Worm (Caenorhabditis elegans): Measurements from ENCODE around the gene T19D12.6.

The T19D12.6 gene

ce11 chrII:6588605-6589292 lies 54.2 kb downstream of the T19D12.6 start, which contains the start of gene icd-1 (continued):
- peak; percentile 87 for TF ChIP-seq pax-1 (tag; optimal IDR thresholded peaks at IDR 0.05)
- TF ChIP-seq ceh-19 (GFP tag; optimal IDR thresholded peaks at IDR 0.05): no peak
- TF ChIP-seq dve-1 (tag; optimal IDR thresholded peaks at IDR 0.05): peak; percentile 84
- TF ChIP-seq pha-4 (tag; optimal IDR thresholded peaks at IDR 0.05): no peak
- TF ChIP-seq ttx-3 (tag; optimal IDR thresholded peaks at IDR 0.05): no peak
- TF ChIP-seq ceh-2 (tag; optimal IDR thresholded peaks at IDR 0.05): no peak
- TF ChIP-seq ceh-31 (tag; optimal IDR thresholded peaks at IDR 0.05): peak; percentile 88
- no peak for TF ChIP-seq ceh-24 (tag; optimal IDR thresholded peaks at IDR 0.05)
- no peak for TF ChIP-seq hlh-6 (tag; optimal IDR thresholded peaks at IDR 0.05)
- TF ChIP-seq ref-2 (tag; optimal IDR thresholded peaks at IDR 0.05): peak; percentile 78
- TF ChIP-seq dmd-4 (tag; optimal IDR thresholded peaks at IDR 0.05; ENCODE audit: borderline replicate concordance): no peak
- TF ChIP-seq ceh-48 (tag; optimal IDR thresholded peaks at IDR 0.05): peak; percentile 17
- no peak for TF ChIP-seq hlh-13 (GFP tag; optimal IDR thresholded peaks at IDR 0.05)
- peak; percentile 0 for TF ChIP-seq fax-1 (tag; optimal IDR thresholded peaks at IDR 0.05)
- peak; percentile 80 for TF ChIP-seq hlh-30 (tag; optimal IDR thresholded peaks at IDR 0.05; ENCODE audit: insufficient read depth)
- TF ChIP-seq gmeb-2 (tag; optimal IDR thresholded peaks at IDR 0.05): no peak
- no peak for TF ChIP-seq unc-3 (GFP tag; conservative IDR thresholded peaks at IDR 0.05)
- no peak for TF ChIP-seq unc-3 (tag; optimal IDR thresholded peaks at IDR 0.05)
- TF ChIP-seq sdc-2 (tag; optimal IDR thresholded peaks at IDR 0.05): no peak
- no peak for TF ChIP-seq hlh-15 (tag; optimal IDR thresholded peaks at IDR 0.05)
- peak; percentile 39 for TF ChIP-seq unc-86 (tag; optimal IDR thresholded peaks at IDR 0.05)
- TF ChIP-seq F13H6.1 (tag; optimal IDR thresholded peaks at IDR 0.05): no peak
- peak; percentile 7 for TF ChIP-seq C08G9.2 (tag; optimal IDR thresholded peaks at IDR 0.05)
- no peak for TF ChIP-seq pqm-1 (tag; optimal IDR thresholded peaks at IDR 0.05)
- no peak for TF ChIP-seq lin-11 (tag; optimal IDR thresholded peaks at IDR 0.05)
- TF ChIP-seq ceh-34 (tag; optimal IDR thresholded peaks at IDR 0.05): peak; percentile 79
- no peak for TF ChIP-seq mec-3 (tag; optimal IDR thresholded peaks at IDR 0.05; ENCODE audit: borderline replicate concordance)
- TF ChIP-seq T23F11.4 (GFP tag; optimal IDR thresholded peaks at IDR 0.05): no peak
- peak; percentile 96 for TF ChIP-seq nfya-1 (tag; optimal IDR thresholded peaks at IDR 0.05)
- TF ChIP-seq ahr-1 (tag; optimal IDR thresholded peaks at IDR 0.05): no peak
- TF ChIP-seq pat-9 (tag; optimal IDR thresholded peaks at IDR 0.05): no peak
- TF ChIP-seq ama-1 (optimal IDR thresholded peaks at IDR 0.05): no peak
- TF ChIP-seq zip-5 (tag; optimal IDR thresholded peaks at IDR 0.05): no peak
- no peak for TF ChIP-seq ceh-22 (tag; optimal IDR thresholded peaks at IDR 0.05)
- TF ChIP-seq fkh-10 (GFP tag; optimal IDR thresholded peaks at IDR 0.05): no peak
- peak; percentile 93 for TF ChIP-seq ceh-18 (tag; optimal IDR thresholded peaks at IDR 0.05)
- TF ChIP-seq elt-4 (tag; optimal IDR thresholded peaks at IDR 0.05): no peak
- peak; percentile 13 for TF ChIP-seq lim-6 (tag; optimal IDR thresholded peaks at IDR 0.05)
- TF ChIP-seq ceh-45 (GFP tag; IDR thresholded peaks at IDR 0.05): no peak
- TF ChIP-seq npax-4 (tag; optimal IDR thresholded peaks at IDR 0.05): no peak
- no peak for TF ChIP-seq ets-4 (tag; optimal IDR thresholded peaks at IDR 0.05)
- no peak for TF ChIP-seq sox-4 (tag; optimal IDR thresholded peaks at IDR 0.05)
- no peak for TF ChIP-seq madf-2 (tag; optimal IDR thresholded peaks at IDR 0.05)
- no peak for TF ChIP-seq ceh-9 (tag; optimal IDR thresholded peaks at IDR 0.05)
- no peak for TF ChIP-seq ceh-6 (GFP tag; optimal IDR thresholded peaks at IDR 0.05)
- no peak for TF ChIP-seq Y22D7AL.16 (tag; optimal IDR thresholded peaks at IDR 0.05)
- TF ChIP-seq ztf-16 (tag; optimal IDR thresholded peaks at IDR 0.05): no peak
- TF ChIP-seq nhr-232 (tag; optimal IDR thresholded peaks at IDR 0.05): no peak
- TF ChIP-seq sox-2 (GFP tag; IDR thresholded peaks at IDR 0.05): peak; percentile 4; the same call in 1 of the 2 replicates
- TF ChIP-seq hlh-8 (tag; optimal IDR thresholded peaks at IDR 0.05): no peak
